Worm (Caenorhabditis elegans) whole organism, L1 larva: ENCODE data around the gene glt-7.

Source experiments
- aha-1 ChIP-seq: fragments of 150-350 bp; optimal IDR thresholded peaks from 2 replicates; lab custom pipeline; 2014; ENCODE audit warnings: missing biosample characterization, missing genetic modification characterization
- ama-1 ChIP-seq: fragments of 150-350 bp; optimal IDR thresholded peaks from 2 replicates; lab custom pipeline; 2014
- ces-1 ChIP-seq: fragments of 150-350 bp; optimal IDR thresholded peaks from 2 replicates; lab custom pipeline; 2014; ENCODE audit warnings: missing biosample characterization, missing genetic modification reagents, missing genetic modification characterization
- efl-3 ChIP-seq: fragments of 200-800 bp; sonication (Bioruptor generic); optimal IDR thresholded peaks from 2 replicates; lab custom pipeline; 2018; ENCODE audit warnings: mild to moderate bottlenecking, missing genetic modification characterization, missing compliant biosample characterization
- hlh-17 ChIP-seq: fragments of 200-800 bp; sonication (Bioruptor generic); optimal IDR thresholded peaks from 2 replicates; lab custom pipeline; 2018; ENCODE audit warnings: missing genetic modification characterization, mild to moderate bottlenecking, missing compliant biosample characterization, moderate library complexity, borderline replicate concordance
- lin-13 ChIP-seq: fragments of 150-350 bp; optimal IDR thresholded peaks from 2 replicates; lab custom pipeline; 2014; ENCODE audit warnings: missing biosample characterization, missing genetic modification reagents, missing genetic modification characterization
- lin-15B ChIP-seq: fragments of 150-350 bp; sonication (generic microtip); optimal IDR thresholded peaks from 3 replicates; lab custom pipeline; 2014; ENCODE audit warnings: missing biosample characterization, missing genetic modification characterization
- nhr-28 ChIP-seq: fragments of 150-350 bp; optimal IDR thresholded peaks from 2 replicates; lab custom pipeline; 2014; ENCODE audit warnings: missing biosample characterization, missing genetic modification characterization
- nhr-77 ChIP-seq: fragments of 150-350 bp; optimal IDR thresholded peaks from 2 replicates; lab custom pipeline; 2014; ENCODE audit warnings: missing biosample characterization, missing genetic modification characterization
- pag-3 ChIP-seq: sonication (generic microtip); optimal IDR thresholded peaks from 2 replicates; lab custom pipeline; 2017; ENCODE audit warnings: missing genetic modification characterization, mild to moderate bottlenecking, missing compliant biosample characterization, antibody characterized with exemption, borderline replicate concordance; ENCODE audit not compliant: insufficient read depth
- skn-1 ChIP-seq: fragments of 150-350 bp; optimal IDR thresholded peaks from 2 replicates; lab custom pipeline; 2014; ENCODE audit warnings: missing biosample characterization, missing genetic modification characterization
- snpc-4 ChIP-seq: fragments of 150-350 bp; optimal IDR thresholded peaks from 2 replicates; lab custom pipeline; 2014; ENCODE audit warnings: missing biosample characterization, missing genetic modification characterization
- unc-130 ChIP-seq: fragments of 150-350 bp; optimal IDR thresholded peaks from 2 replicates; lab custom pipeline; 2017; ENCODE audit warnings: missing biosample characterization, missing genetic modification characterization, inconsistent platforms
- zag-1 ChIP-seq: fragments of 150-350 bp; optimal IDR thresholded peaks from 2 replicates; lab custom pipeline; 2014; ENCODE audit warnings: missing biosample characterization, missing genetic modification characterization

DNA sequence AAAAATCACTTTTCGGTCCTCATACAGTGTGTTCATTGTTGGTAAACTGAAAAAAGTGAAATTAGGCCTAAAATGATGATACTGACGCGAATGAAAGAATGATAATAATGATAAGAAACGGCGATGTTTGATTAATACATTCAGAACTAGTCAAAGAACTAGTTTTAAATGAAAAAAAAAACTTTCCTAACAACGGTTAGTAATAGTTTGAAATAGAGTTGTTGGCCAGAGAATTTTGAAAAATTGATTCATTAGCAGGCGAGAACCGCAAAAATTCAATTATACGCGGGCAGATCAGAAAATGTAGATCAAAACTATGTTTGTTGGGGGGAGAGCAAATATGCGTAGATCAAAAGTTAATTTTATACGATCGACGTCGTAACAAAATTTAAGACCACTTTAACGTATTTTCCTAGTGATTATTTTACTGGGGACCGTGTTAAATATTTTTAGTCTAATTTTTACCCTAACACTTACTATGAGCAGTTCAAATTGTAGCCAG, 38.9 kb downstream of the glt-7 start, which contains the start of gene F56A11.5:
- no peak for TF ChIP-seq pag-3 (tag; lab: Kevin White, UChicago)
- no peak for TF ChIP-seq hlh-17
- TF ChIP-seq ces-1 (GFP tag; lab: Kevin White, UChicago), result no peak
- no peak for TF ChIP-seq lin-15B (tag; lab: Kevin White, UChicago)
- TF ChIP-seq efl-3 (GFP tag; lab: Kevin White, UChicago), result no peak
- no peak for TF ChIP-seq snpc-4 (tag; lab: Kevin White, UChicago)
- no peak for TF ChIP-seq nhr-77
- no peak for TF ChIP-seq ama-1 (lab: Kevin White, UChicago)
- TF ChIP-seq zag-1 (tag; lab: Kevin White, UChicago), result no peak
- TF ChIP-seq aha-1, result no peak
- no peak for TF ChIP-seq lin-13
- no peak for TF ChIP-seq unc-130 (tag; lab: Kevin White, UChicago)
- TF ChIP-seq skn-1 (tag; lab: Kevin White, UChicago), result no peak
- no peak for TF ChIP-seq nhr-28 (tag; lab: Kevin White, UChicago)
